Worm (Caenorhabditis elegans): ENCODE data around the gene C06B8.3.

C06B8.3 gene

ce11 chrV:15492518-15492917 lies 8.1 kb upstream of the C06B8.3 start, which contains the start of gene str-264:
Gene str-264, minus strand, starts transcription at chrV:15492618.
- TF ChIP-seq nhr-102 (tag; optimal IDR thresholded peaks at IDR 0.05) (no peak), ztf-7 (tag; optimal IDR thresholded peaks at IDR 0.05) (no peak), dmd-9 (GFP tag; IDR thresholded peaks at IDR 0.05) (no peak), hmg-1.1 (GFP tag; IDR thresholded peaks at IDR 0.05) (no peak), unc-130 (GFP tag; optimal IDR thresholded peaks at IDR 0.05) (no peak), mes-2 (tag; optimal IDR thresholded peaks at IDR 0.05; ENCODE audit: poor library complexity, severe bottlenecking) (no peak), lin-29 (GFP tag; IDR thresholded peaks at IDR 0.05) (no peak), vab-7 (GFP tag; IDR thresholded peaks at IDR 0.05) (no peak), zfp-2 (tag; optimal IDR thresholded peaks at IDR 0.05) (no peak), ceh-44 (GFP tag; IDR thresholded peaks at IDR 0.05) (no peak)

ce11 chrV:15487764-15488163 lies 3.3 kb upstream of the C06B8.3 start, which contains the start of gene srw-21:
Gene srw-21, plus strand, starts transcription at chrV:15488064.
- no peak for TF ChIP-seq F37D6.2 (tag; optimal IDR thresholded peaks at IDR 0.05)
- no peak for TF ChIP-seq T26A8.4 (GFP tag; IDR thresholded peaks at IDR 0.05)
- no peak for TF ChIP-seq nhr-48 (tag; optimal IDR thresholded peaks at IDR 0.05)
- TF ChIP-seq dmd-9 (GFP tag; IDR thresholded peaks at IDR 0.05): no peak
- no peak for TF ChIP-seq daf-19 (GFP tag; conservative IDR thresholded peaks at IDR 0.05)
- TF ChIP-seq tag-97 (GFP tag; IDR thresholded peaks at IDR 0.05): no peak
- no peak for TF ChIP-seq lin-29 (GFP tag; IDR thresholded peaks at IDR 0.05)
- TF ChIP-seq nhr-11 (tag; optimal IDR thresholded peaks at IDR 0.05): no peak
- TF ChIP-seq tra-1 (GFP tag; IDR thresholded peaks at IDR 0.05): no peak
- no peak for TF ChIP-seq nhr-237 (tag; optimal IDR thresholded peaks at IDR 0.05)

- TF ChIP-seq nhr-77 (tag; optimal IDR thresholded peaks at IDR 0.05) (peak; percentile 9), nhr-48 (tag; optimal IDR thresholded peaks at IDR 0.05) (peak; percentile 30), D1046.2 (GFP tag; IDR thresholded peaks at IDR 0.05) (no peak), nhr-6 (tag; optimal IDR thresholded peaks at IDR 0.05) (peak; percentile 84), T20F7.1 (GFP tag; optimal IDR thresholded peaks at IDR 0.05) (no peak), mes-2 (tag; optimal IDR thresholded peaks at IDR 0.05; ENCODE audit: poor library complexity, severe bottlenecking) (no peak), daf-16 (GFP tag; optimal IDR thresholded peaks at IDR 0.05) (no peak), daf-16 (tag; optimal IDR thresholded peaks at IDR 0.05) (peak; percentile 64), nhr-28 (tag; optimal IDR thresholded peaks at IDR 0.05) (peak; percentile 56), dmd-6 (GFP tag; IDR thresholded peaks at IDR 0.05) (peak; percentile 47), snpc-4 (tag; optimal IDR thresholded peaks at IDR 0.05) (no peak), mdl-1 (tag; optimal IDR thresholded peaks at IDR 0.05) (peak in 1 of 2 experiments; percentile 3), hlh-30 (tag; optimal IDR thresholded peaks at IDR 0.05; ENCODE audit: insufficient read depth) (peak; percentile 65)
Measured at ce11 chrV:15483563-15483962, 874 bp downstream of the C06B8.3 start.

- TF ChIP-seq pha-4 (GFP tag; IDR thresholded peaks at IDR 0.05) (no peak), pha-4 (tag; optimal IDR thresholded peaks at IDR 0.05) (no peak), aha-1 (tag) (peak; percentile 92)
Measured at ce11 chrV:15481374-15481773, 3.1 kb downstream of the C06B8.3 start, which contains the start of gene nhr-150. Gene nhr-150, minus strand, starts transcription at chrV:15481465.

- TF ChIP-seq ceh-20 (GFP tag; IDR thresholded peaks at IDR 0.05) (no peak), lim-7 (GFP tag; IDR thresholded peaks at IDR 0.05) (peak; percentile 64; the same call in 1 of the 2 replicates), ceh-62 (tag; optimal IDR thresholded peaks at IDR 0.05) (no peak), T20F7.1 (GFP tag; optimal IDR thresholded peaks at IDR 0.05) (no peak), ztf-7 (tag; optimal IDR thresholded peaks at IDR 0.05) (no peak), R02D3.7 (tag; optimal IDR thresholded peaks at IDR 0.05) (no peak), Y105C5A.15 (GFP tag; IDR thresholded peaks at IDR 0.05) (no peak), ces-1 (GFP tag; optimal IDR thresholded peaks at IDR 0.05) (no peak), skn-1 (tag; optimal IDR thresholded peaks at IDR 0.05) (no peak), F37D6.2 (tag; optimal IDR thresholded peaks at IDR 0.05) (no peak), daf-16 (GFP tag; optimal IDR thresholded peaks at IDR 0.05) (no peak), daf-16 (tag; optimal IDR thresholded peaks at IDR 0.05) (no peak), hlh-30 (tag; optimal IDR thresholded peaks at IDR 0.05; ENCODE audit: insufficient read depth) (no peak), lir-3 (tag; optimal IDR thresholded peaks at IDR 0.05) (no peak), nhr-237 (tag; optimal IDR thresholded peaks at IDR 0.05) (no peak), Y75B8A.6 (GFP tag; IDR thresholded peaks at IDR 0.05) (no peak), nhr-102 (tag; optimal IDR thresholded peaks at IDR 0.05) (no peak), arid-1 (GFP tag; conservative IDR thresholded peaks at IDR 0.05) (0 out of 2 replicates have a peak, but pooled peaks have one; percentile 30), lin-38 (GFP tag; IDR thresholded peaks at IDR 0.05) (no peak), dve-1 (tag; optimal IDR thresholded peaks at IDR 0.05; ENCODE audit: insufficient read depth) (peak; percentile 7)
Measured at ce11 chrV:15480505-15481075, 3.8 kb downstream of the C06B8.3 start.
